Fruit fly (Drosophila melanogaster) whole organism, embryonic: ENCODE results near the gene BORCS6.
A peak's percentile ranks its signal among the peaks of the same experiment; 100 is the strongest.

Experiments used
- BEAF-32 ChIP-seq: fragments of 200-800 bp; sonication (Bioruptor generic); optimal IDR thresholded peaks from 3 replicates; lab custom pipeline; 2017; ENCODE audit warnings: missing biosample characterization, missing genetic modification characterization, mild to moderate bottlenecking, moderate library complexity, missing genetic modification reagents
- Bteb2 ChIP-seq: fragments of 200-800 bp; sonication (Bioruptor generic); optimal IDR thresholded peaks from 2 replicates; lab custom pipeline; 2016; ENCODE audit warnings: missing biosample characterization, missing genetic modification characterization
- CG10147 ChIP-seq: fragments of 200-800 bp; sonication (Bioruptor generic); optimal IDR thresholded peaks from 2 replicates; lab custom pipeline; 2019; ENCODE audit warnings: missing biosample characterization, mild to moderate bottlenecking, missing genetic modification characterization, moderate library complexity
- CG10274 ChIP-seq: fragments of 200-800 bp; sonication (Bioruptor generic); optimal IDR thresholded peaks from 3 replicates; lab custom pipeline; 2017; ENCODE audit warnings: missing biosample characterization, mild to moderate bottlenecking, missing genetic modification characterization
- CG11456 ChIP-seq: fragments of 200-800 bp; sonication (Bioruptor generic); IDR thresholded peaks from 3 replicates; pipeline ENCODE4 v1.3.6; 2022; ENCODE audit warnings: missing biosample characterization, missing genetic modification characterization
- CG11696 ChIP-seq: fragments of 200-800 bp; sonication (Bioruptor generic); IDR thresholded peaks from 2 replicates; pipeline ENCODE4 v1.3.6; 2022; ENCODE audit warnings: missing biosample characterization, missing genetic modification characterization
- CG12104 ChIP-seq: fragments of 200-800 bp; sonication (Bioruptor generic); optimal IDR thresholded peaks from 3 replicates; lab custom pipeline; 2016; ENCODE audit warnings: missing biosample characterization, missing genetic modification characterization
- CG12155 ChIP-seq: fragments of 200-800 bp; sonication (Bioruptor generic); optimal IDR thresholded peaks from 3 replicates; lab custom pipeline; 2016; ENCODE audit warnings: missing biosample characterization, missing genetic modification characterization
- CG12236 ChIP-seq: fragments of 200-800 bp; sonication (Bioruptor generic); optimal IDR thresholded peaks from 2 replicates; lab custom pipeline; 2016; ENCODE audit warnings: missing biosample characterization, missing genetic modification characterization
- CG1233 ChIP-seq: fragments of 200-800 bp; sonication (Bioruptor generic); optimal IDR thresholded peaks from 4 replicates; lab custom pipeline; 2018; ENCODE audit warnings: missing biosample characterization, mild to moderate bottlenecking, missing genetic modification characterization
- CG14014 ChIP-seq: fragments of 200-800 bp; sonication (Bioruptor generic); IDR thresholded peaks from 2 replicates; pipeline ENCODE4 v1.3.6; 2022; ENCODE audit warnings: missing biosample characterization, missing genetic modification characterization
- CG14860 ChIP-seq: fragments of 200-800 bp; sonication (Bioruptor generic); IDR thresholded peaks from 3 replicates; pipeline ENCODE4 v1.3.6; 2022; ENCODE audit warnings: missing biosample characterization, missing genetic modification characterization; ENCODE audit not compliant: partially characterized antibody
- CG15479 ChIP-seq: fragments of 200-800 bp; sonication (Bioruptor generic); optimal IDR thresholded peaks from 3 replicates; lab custom pipeline; 2019; ENCODE audit warnings: missing biosample characterization, mild to moderate bottlenecking, missing genetic modification characterization, moderate library complexity
- CG1603 ChIP-seq: fragments of 200-800 bp; sonication (Bioruptor generic); optimal IDR thresholded peaks from 2 replicates; lab custom pipeline; 2019; ENCODE audit warnings: missing biosample characterization, mild to moderate bottlenecking, missing genetic modification characterization, moderate library complexity
- CG18011 ChIP-seq: fragments of 200-800 bp; sonication (Bioruptor generic); optimal IDR thresholded peaks from 2 replicates; lab custom pipeline; 2017; ENCODE audit warnings: missing biosample characterization, missing genetic modification characterization, mild to moderate bottlenecking, moderate library complexity, missing genotype
- CG30431 ChIP-seq: fragments of 200-800 bp; sonication (Bioruptor generic); optimal IDR thresholded peaks from 2 replicates; lab custom pipeline; 2017; ENCODE audit warnings: missing biosample characterization, missing genetic modification characterization
- CG31365 ChIP-seq: fragments of 200-800 bp; sonication (Bioruptor generic); optimal IDR thresholded peaks from 2 replicates; lab custom pipeline; 2018; ENCODE audit warnings: missing biosample characterization, mild to moderate bottlenecking, missing genetic modification characterization
- CG34376 ChIP-seq: fragments of 200-800 bp; sonication (Bioruptor generic); optimal IDR thresholded peaks from 2 replicates; lab custom pipeline; 2018; ENCODE audit warnings: missing biosample characterization, mild to moderate bottlenecking, missing genetic modification characterization
- CG4360 ChIP-seq: fragments of 200-800 bp; sonication (Bioruptor generic); IDR thresholded peaks from 2 replicates; pipeline ENCODE4 v1.3.6; 2022; ENCODE audit warnings: missing biosample characterization, missing genetic modification characterization
- CG4617 ChIP-seq: fragments of 200-800 bp; sonication (Bioruptor generic); optimal IDR thresholded peaks from 3 replicates; lab custom pipeline; 2016; ENCODE audit warnings: missing biosample characterization, missing genetic modification characterization, borderline replicate concordance
- CG6689 ChIP-seq: fragments of 200-800 bp; sonication (Bioruptor generic); IDR thresholded peaks from 2 replicates; pipeline ENCODE4 v1.3.6; 2022; ENCODE audit warnings: missing biosample characterization, missing genetic modification characterization
- CTCF ChIP-seq: fragments of 200-800 bp; sonication (Bioruptor generic); optimal IDR thresholded peaks from 2 replicates; lab custom pipeline; 2017; ENCODE audit warnings: missing biosample characterization, mild to moderate bottlenecking, missing genetic modification characterization, moderate library complexity
- Camta ChIP-seq: fragments of 200-800 bp; sonication (Bioruptor generic); optimal IDR thresholded peaks from 2 replicates; lab custom pipeline; 2016; ENCODE audit warnings: missing biosample characterization, missing genetic modification characterization
- D19B ChIP-seq: fragments of 200-800 bp; sonication (Bioruptor generic); optimal IDR thresholded peaks from 2 replicates; lab custom pipeline; 2017; ENCODE audit warnings: missing biosample characterization, mild to moderate bottlenecking, missing genetic modification characterization
- Drgx ChIP-seq: fragments of 200-800 bp; sonication (Bioruptor generic); IDR thresholded peaks from 2 replicates; pipeline ENCODE4 v1.3.6; 2022; ENCODE audit warnings: missing biosample characterization, missing genetic modification characterization
- ERR ChIP-seq: fragments of 200-800 bp; sonication (Bioruptor generic); optimal IDR thresholded peaks from 2 replicates; lab custom pipeline; 2016; ENCODE audit warnings: missing biosample characterization, missing genetic modification characterization
- H15 ChIP-seq: fragments of 200-800 bp; sonication (Bioruptor generic); IDR thresholded peaks from 3 replicates; pipeline ENCODE4 v1.3.6; 2022; ENCODE audit warnings: missing biosample characterization, missing genetic modification characterization
- Hey ChIP-seq: fragments of 200-800 bp; sonication (Bioruptor generic); optimal IDR thresholded peaks from 3 replicates; lab custom pipeline; 2018; ENCODE audit warnings: missing biosample characterization, mild to moderate bottlenecking, missing genetic modification characterization
- Hr39 ChIP-seq: fragments of >200 bp; optimal IDR thresholded peaks from 2 replicates; lab custom pipeline; 2017
- Jarid2 ChIP-seq: fragments of 200-800 bp; sonication (Bioruptor generic); optimal IDR thresholded peaks from 3 replicates; lab custom pipeline; 2017; ENCODE audit warnings: mild to moderate bottlenecking, missing biosample characterization, missing genetic modification reagents, missing genetic modification characterization
- Lhr ChIP-seq: fragments of 200-800 bp; sonication (Bioruptor generic); optimal IDR thresholded peaks from 3 replicates; lab custom pipeline; 2017; ENCODE audit warnings: mild to moderate bottlenecking, missing biosample characterization, missing genetic modification reagents, missing genetic modification characterization
- NfI ChIP-seq: fragments of 200-800 bp; sonication (Bioruptor generic); optimal IDR thresholded peaks from 3 replicates; lab custom pipeline; 2018; ENCODE audit warnings: missing biosample characterization, mild to moderate bottlenecking, missing genetic modification characterization, moderate library complexity
- Ssrp ChIP-seq: fragments of 200-800 bp; sonication (Bioruptor generic); optimal IDR thresholded peaks from 2 replicates; lab custom pipeline; 2018; ENCODE audit warnings: missing biosample characterization, mild to moderate bottlenecking, missing genetic modification characterization, moderate library complexity
- Usf ChIP-seq: fragments of 200-800 bp; sonication (Bioruptor generic); optimal IDR thresholded peaks from 2 replicates; lab custom pipeline; 2017; ENCODE audit warnings: missing genotype, missing biosample characterization, missing genetic modification characterization
- ash1 ChIP-seq: fragments of 200-800 bp; sonication (Bioruptor generic); optimal IDR thresholded peaks from 2 replicates; lab custom pipeline; 2018; ENCODE audit warnings: missing biosample characterization, mild to moderate bottlenecking, missing genetic modification characterization
- bigmax ChIP-seq: fragments of 200-800 bp; sonication (Bioruptor generic); optimal IDR thresholded peaks from 2 replicates; lab custom pipeline; 2018; ENCODE audit warnings: missing biosample characterization, mild to moderate bottlenecking, missing genetic modification characterization
- caup ChIP-seq: fragments of 200-800 bp; sonication (Bioruptor generic); optimal IDR thresholded peaks from 3 replicates; lab custom pipeline; 2017; ENCODE audit warnings: missing biosample characterization, mild to moderate bottlenecking, missing genetic modification characterization, moderate library complexity; ENCODE audit not compliant: severe bottlenecking
- insv ChIP-seq, 2 experiments: fragments of 200-800 bp; sonication (Bioruptor generic); optimal IDR thresholded peaks; 3 replicates each; lab custom pipeline; 2016 to 2018; ENCODE audit warnings: missing biosample characterization in 2 of 2, missing genetic modification characterization in 2 of 2
- onecut ChIP-seq: fragments of 200-800 bp; sonication (Bioruptor generic); IDR thresholded peaks from 2 replicates; pipeline ENCODE4 v1.3.6; 2022; ENCODE audit warnings: missing biosample characterization, missing genetic modification characterization
- peb ChIP-seq: fragments of 200-800 bp; sonication (Bioruptor generic); IDR thresholded peaks from 2 replicates; pipeline ENCODE4 v1.3.6; 2022; ENCODE audit warnings: missing biosample characterization, missing genetic modification characterization
- pzg ChIP-seq: fragments of 200-800 bp; sonication (Bioruptor generic); optimal IDR thresholded peaks from 3 replicates; lab custom pipeline; 2018; ENCODE audit warnings: missing biosample characterization, mild to moderate bottlenecking, missing genetic modification characterization, moderate library complexity
- rib ChIP-seq: fragments of 200-800 bp; sonication (Bioruptor generic); IDR thresholded peaks from 2 replicates; pipeline ENCODE4 v1.3.6; 2022; ENCODE audit warnings: missing biosample characterization, missing genetic modification characterization
- sug ChIP-seq: fragments of 200-800 bp; optimal IDR thresholded peaks from 2 replicates; lab custom pipeline; 2019; ENCODE audit warnings: missing biosample characterization, mild to moderate bottlenecking, missing genetic modification characterization, moderate library complexity
- tin ChIP-seq: fragments of 200-800 bp; sonication (Bioruptor generic); optimal IDR thresholded peaks from 3 replicates; lab custom pipeline; 2016; ENCODE audit warnings: missing biosample characterization, missing genetic modification characterization
- tna ChIP-seq: fragments of 200-800 bp; sonication (Bioruptor generic); IDR thresholded peaks from 2 replicates; pipeline ENCODE4 v1.3.6; 2022; ENCODE audit warnings: missing biosample characterization, missing genetic modification characterization; ENCODE audit not compliant: partially characterized antibody
- usp ChIP-seq: fragments of >200 bp; optimal IDR thresholded peaks from 2 replicates; lab custom pipeline; 2017; ENCODE audit warnings: missing biosample characterization, missing genetic modification characterization
- vvl ChIP-seq: fragments of 200-800 bp; sonication (Bioruptor generic); IDR thresholded peaks from 2 replicates; pipeline ENCODE4 v1.3.6; 2022; ENCODE audit warnings: missing biosample characterization, missing genetic modification characterization
- zen ChIP-seq: fragments of 200-800 bp; sonication (Bioruptor generic); optimal IDR thresholded peaks from 3 replicates; lab custom pipeline; 2018; ENCODE audit warnings: missing biosample characterization, mild to moderate bottlenecking, missing genetic modification characterization, moderate library complexity
- zf30C ChIP-seq: fragments of 200-800 bp; sonication (Bioruptor generic); optimal IDR thresholded peaks from 3 replicates; lab custom pipeline; 2018; ENCODE audit warnings: missing biosample characterization, mild to moderate bottlenecking, missing genetic modification characterization
- zfh1 ChIP-seq: fragments of 200-800 bp; sonication (Bioruptor generic); IDR thresholded peaks from 3 replicates; pipeline ENCODE4 v1.3.6; 2022; ENCODE audit warnings: missing biosample characterization, missing genetic modification characterization

BORCS6 gene

dm6 chr3L:546819-547441, 6.3 kb downstream of the BORCS6 start (continued):
- TF ChIP-seq Bteb2 (GFP tag; lab: Kevin White, UChicago) = peak; percentile 87
- peak; percentile 16 for TF ChIP-seq CG12236 (GFP tag; lab: Kevin White, UChicago)
- TF ChIP-seq CG10147 (GFP tag; lab: Kevin White, UChicago) = peak; percentile 66
- TF ChIP-seq CG10274 (GFP tag; lab: Kevin White, UChicago) = peak; percentile 70
- peak; percentile 46 for TF ChIP-seq Ssrp (tag; lab: Kevin White, UChicago)
- no peak for TF ChIP-seq zen (tag; lab: Kevin White, UChicago)
- TF ChIP-seq Camta (GFP tag; lab: Kevin White, UChicago) = peak; percentile 61
- TF ChIP-seq CG1233 (GFP tag; lab: Kevin White, UChicago) = peak; percentile 34
- TF ChIP-seq H15 (GFP tag; lab: Robert Waterston, UW) = peak; percentile 76; the same call in 2 of the 3 replicates
- no peak for TF ChIP-seq CG15479 (GFP tag; lab: Kevin White, UChicago)
- TF ChIP-seq CG30431 (GFP tag; lab: Kevin White, UChicago) = peak; percentile 8
- peak; percentile 85 for TF ChIP-seq NfI (GFP tag; lab: Kevin White, UChicago)
- TF ChIP-seq CG4360 (GFP tag; lab: Robert Waterston, UW) = no peak
- peak; percentile 84 for TF ChIP-seq sug (tag; lab: Kevin White, UChicago)
- peak; percentile 56 for TF ChIP-seq CG1603 (tag; lab: Kevin White, UChicago)
- TF ChIP-seq ERR (GFP tag; lab: Kevin White, UChicago) = peak; percentile 87
- TF ChIP-seq onecut = peak; percentile 12; the same call in 1 of the 2 replicates
- no peak for TF ChIP-seq tna (GFP tag; lab: Robert Waterston, UW)
- no peak for TF ChIP-seq usp
- TF ChIP-seq Drgx (GFP tag; lab: Robert Waterston, UW) = peak; percentile 55; the same call in 1 of the 2 replicates
- peak; percentile 74 for TF ChIP-seq CG6689 (GFP tag; lab: Robert Waterston, UW)
- TF ChIP-seq Jarid2 (GFP tag; lab: Kevin White, UChicago) = peak; percentile 18
- peak; percentile 65 for TF ChIP-seq Usf (GFP tag; lab: Kevin White, UChicago)
- TF ChIP-seq tin = peak; percentile 47
- TF ChIP-seq CG31365 = peak; percentile 61
- no peak for TF ChIP-seq CG14860 (GFP tag; lab: Robert Waterston, UW)
- no peak for TF ChIP-seq zf30C (GFP tag; lab: Kevin White, UChicago)
- no peak for TF ChIP-seq Hr39 (lab: Kevin White, UChicago)
- peak; percentile 73 for TF ChIP-seq D19B
- TF ChIP-seq ash1 (GFP tag; lab: Kevin White, UChicago) = peak; percentile 79
- peak; percentile 87 for TF ChIP-seq caup
- peak; percentile 35; the same call in 1 of the 2 replicates for TF ChIP-seq peb
- peak; percentile 92 for TF ChIP-seq vvl (GFP tag; lab: Robert Waterston, UW)
- no peak for TF ChIP-seq bigmax (GFP tag; lab: Kevin White, UChicago)
- peak; percentile 87 for TF ChIP-seq CG34376 (GFP tag; lab: Kevin White, UChicago)
- no peak for TF ChIP-seq CTCF (GFP tag; lab: Kevin White, UChicago)
- peak; percentile 68; the same call in 2 of the 3 replicates for TF ChIP-seq zfh1
- TF ChIP-seq CG12104 (GFP tag; lab: Kevin White, UChicago) = peak; percentile 48
- TF ChIP-seq Hey (tag; lab: Kevin White, UChicago) = peak; percentile 72
- TF ChIP-seq rib (GFP tag; lab: Robert Waterston, UW) = peak; percentile 94
- TF ChIP-seq insv (GFP tag; optimal IDR thresholded peaks at IDR 0.05; lab: Kevin White, UChicago) = peak in 1 of 2 experiments; percentile 7
- peak; percentile 86 for TF ChIP-seq CG14014 (GFP tag; lab: Robert Waterston, UW)
- TF ChIP-seq CG4617 (GFP tag; lab: Kevin White, UChicago) = no peak
- TF ChIP-seq CG11456 (GFP tag; lab: Robert Waterston, UW) = peak; percentile 93
- peak; percentile 72 for TF ChIP-seq CG18011 (GFP tag; lab: Kevin White, UChicago)
- TF ChIP-seq CG11696 = peak; percentile 76
- no peak for TF ChIP-seq Lhr
- TF ChIP-seq BEAF-32 (GFP tag; lab: Kevin White, UChicago) = no peak
- TF ChIP-seq pzg (GFP tag; lab: Kevin White, UChicago) = no peak
- TF ChIP-seq CG12155 (GFP tag; lab: Kevin White, UChicago) = peak; percentile 86
